Fruit fly (Drosophila melanogaster): ENCODE results near the gene CG3081.

CG3081 gene

DNA sequence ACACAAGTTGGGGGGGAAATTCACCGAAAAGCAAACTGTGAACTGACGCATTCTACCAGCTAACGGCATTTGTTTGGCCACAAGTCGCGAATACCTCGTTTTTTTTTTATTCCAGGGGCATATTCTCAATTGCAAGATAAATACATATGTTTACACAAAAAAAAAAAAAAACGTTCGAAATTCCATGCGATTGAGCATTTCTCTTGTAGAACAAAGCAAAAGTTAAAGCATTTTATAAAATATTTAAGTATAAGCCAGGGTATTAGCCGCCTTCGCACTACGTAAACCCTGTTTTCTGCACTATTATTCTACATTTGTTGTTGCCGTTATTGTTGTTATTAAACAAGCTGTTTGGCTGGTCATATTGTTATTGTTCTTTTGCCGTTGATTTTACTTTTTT lies 29.5 kb downstream of the CG3081 start (continued):
- no peak for TF ChIP-seq tin (GFP tag; optimal IDR thresholded peaks at IDR 0.05)
- TF ChIP-seq B-H1 (GFP tag; IDR thresholded peaks at IDR 0.05): no peak
- no peak for TF ChIP-seq C15 (GFP tag; IDR thresholded peaks at IDR 0.05)
- TF ChIP-seq CG3407 (GFP tag; optimal IDR thresholded peaks at IDR 0.05): no peak
- TF ChIP-seq sens (GFP tag): peak; percentile 80
- no peak for TF ChIP-seq jing (GFP tag; optimal IDR thresholded peaks at IDR 0.05)
- no peak for TF ChIP-seq CG8478 (optimal IDR thresholded peaks at IDR 0.05)
- no peak for TF ChIP-seq CG6791 (GFP tag; IDR thresholded peaks at IDR 0.05; ENCODE audit: partially characterized antibody)
- no peak for TF ChIP-seq chinmo (GFP tag; IDR thresholded peaks at IDR 0.05; ENCODE audit: partially characterized antibody)
- no peak for TF ChIP-seq CG18764 (GFP tag; optimal IDR thresholded peaks at IDR 0.05)
- no peak for TF ChIP-seq gsb-n (tag; optimal IDR thresholded peaks at IDR 0.05)
- no peak for TF ChIP-seq CG4424 (GFP tag; optimal IDR thresholded peaks at IDR 0.05)
- peak in 1 of 2 experiments; percentile 5 for TF ChIP-seq eve (GFP tag; optimal IDR thresholded peaks at IDR 0.05)
- TF ChIP-seq CG30431 (GFP tag; optimal IDR thresholded peaks at IDR 0.05): no peak
- no peak for TF ChIP-seq Camta (GFP tag; optimal IDR thresholded peaks at IDR 0.05)
- TF ChIP-seq D19A (tag; optimal IDR thresholded peaks at IDR 0.05): no peak
- TF ChIP-seq CG15601 (tag; optimal IDR thresholded peaks at IDR 0.05): no peak
- TF ChIP-seq zfh2 (GFP tag; optimal IDR thresholded peaks at IDR 0.05): peak; percentile 27
- no peak for TF ChIP-seq gce (GFP tag; IDR thresholded peaks at IDR 0.05)
- no peak for TF ChIP-seq CG2889 (GFP tag; IDR thresholded peaks at IDR 0.05)
- TF ChIP-seq CG31365 (tag; optimal IDR thresholded peaks at IDR 0.05): no peak
- TF ChIP-seq CG8924 (tag; optimal IDR thresholded peaks at IDR 0.05): no peak
- TF ChIP-seq nerfin-1 (tag; optimal IDR thresholded peaks at IDR 0.05): no peak
- no peak for TF ChIP-seq bowl (GFP tag; IDR thresholded peaks at IDR 0.05)
- TF ChIP-seq CG31441 (GFP tag; IDR thresholded peaks at IDR 0.05): no peak
- no peak for TF ChIP-seq Scr (GFP tag; IDR thresholded peaks at IDR 0.05; ENCODE audit: partially characterized antibody)
- TF ChIP-seq CG1024 (GFP tag; IDR thresholded peaks at IDR 0.05): no peak
- TF ChIP-seq CG12236 (GFP tag; optimal IDR thresholded peaks at IDR 0.05): no peak
- peak; percentile 25; the same call in 1 of the 2 replicates for TF ChIP-seq vvl (GFP tag; IDR thresholded peaks at IDR 0.05)
- peak; percentile 50 for TF ChIP-seq gem (tag; optimal IDR thresholded peaks at IDR 0.05)
- TF ChIP-seq CG8388 (GFP tag; optimal IDR thresholded peaks at IDR 0.05): no peak
- TF ChIP-seq CG12769 (tag; optimal IDR thresholded peaks at IDR 0.05): no peak
- TF ChIP-seq fd3F (GFP tag; optimal IDR thresholded peaks at IDR 0.05): peak; percentile 9
- TF ChIP-seq CG7928 (GFP tag; optimal IDR thresholded peaks at IDR 0.05): no peak
- TF ChIP-seq CG8089 (GFP tag; optimal IDR thresholded peaks at IDR 0.05): no peak
- peak; percentile 59 for TF ChIP-seq Ada2b (GFP tag; IDR thresholded peaks at IDR 0.05)
- no peak for TF ChIP-seq CG16813 (GFP tag; IDR thresholded peaks at IDR 0.05; ENCODE audit: partially characterized antibody)
- no peak for TF ChIP-seq CG10565 (GFP tag; optimal IDR thresholded peaks at IDR 0.05)
- TF ChIP-seq phol (tag; optimal IDR thresholded peaks at IDR 0.05): no peak
- TF ChIP-seq CG2116 (GFP tag; optimal IDR thresholded peaks at IDR 0.05): no peak
- TF ChIP-seq CG4282 (GFP tag; optimal IDR thresholded peaks at IDR 0.05): no peak
- no peak for TF ChIP-seq lbe (GFP tag; optimal IDR thresholded peaks at IDR 0.05)
- TF ChIP-seq B-H2 (GFP tag; optimal IDR thresholded peaks at IDR 0.05): no peak
- TF ChIP-seq corto (GFP tag; optimal IDR thresholded peaks at IDR 0.05): no peak
- no peak for TF ChIP-seq p53 (GFP tag; optimal IDR thresholded peaks at IDR 0.05)
- no peak for TF ChIP-seq CG8359 (GFP tag; optimal IDR thresholded peaks at IDR 0.05; ENCODE audit: borderline replicate concordance)
- TF ChIP-seq psq (GFP tag; optimal IDR thresholded peaks at IDR 0.05): no peak
- TF ChIP-seq Blimp-1 (GFP tag; optimal IDR thresholded peaks at IDR 0.05): no peak
- TF ChIP-seq Hr3 (GFP tag; optimal IDR thresholded peaks at IDR 0.05): no peak
- TF ChIP-seq Hand (GFP tag; optimal IDR thresholded peaks at IDR 0.05): no peak
- no peak for TF ChIP-seq CG2199 (GFP tag; IDR thresholded peaks at IDR 0.05)
- no peak for TF ChIP-seq Doc3 (GFP tag; IDR thresholded peaks at IDR 0.05; ENCODE audit: partially characterized antibody)

Measured in whole organism, embryonic.